Fruit fly (Drosophila melanogaster) S2 (cell line): ENCODE measurements around the gene rho-6.

Experiments
- CG8478 ChIP-seq: fragments of >200 bp; optimal IDR thresholded peaks from 2 replicates; lab custom pipeline; 2018
- CTCF ChIP-seq, 2 experiments: fragments of >200 bp; optimal IDR thresholded peaks; 2 replicates each; lab custom pipeline; 2018

DNA sequence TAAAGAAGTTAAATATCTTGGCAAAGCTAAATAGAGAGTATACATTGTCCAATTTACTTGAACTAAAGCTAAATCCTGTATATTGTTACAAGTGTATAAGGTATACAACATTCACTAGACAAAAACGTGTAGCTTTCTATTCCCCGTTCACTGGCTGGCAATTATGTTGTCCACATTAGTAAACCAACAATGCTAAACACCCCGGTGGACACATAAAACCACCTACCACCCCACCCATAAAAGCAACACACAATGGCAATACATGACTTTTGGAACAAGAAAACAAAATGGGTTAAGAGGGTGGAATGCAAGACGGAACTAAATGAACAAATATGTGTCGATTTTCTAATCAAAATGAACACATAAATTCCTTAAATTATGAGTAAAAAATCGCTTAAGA is 30.7 kb upstream of the rho-6 start, which contains the start of gene ZnT33D:
- TF ChIP-seq CG8478 (lab: Kevin White, UChicago) (no peak), CTCF (optimal IDR thresholded peaks at IDR 0.05; lab: Kevin White, UChicago) (no peak)
